Worm (Caenorhabditis elegans): ENCODE results near the gene T28H11.8.

DNA sequence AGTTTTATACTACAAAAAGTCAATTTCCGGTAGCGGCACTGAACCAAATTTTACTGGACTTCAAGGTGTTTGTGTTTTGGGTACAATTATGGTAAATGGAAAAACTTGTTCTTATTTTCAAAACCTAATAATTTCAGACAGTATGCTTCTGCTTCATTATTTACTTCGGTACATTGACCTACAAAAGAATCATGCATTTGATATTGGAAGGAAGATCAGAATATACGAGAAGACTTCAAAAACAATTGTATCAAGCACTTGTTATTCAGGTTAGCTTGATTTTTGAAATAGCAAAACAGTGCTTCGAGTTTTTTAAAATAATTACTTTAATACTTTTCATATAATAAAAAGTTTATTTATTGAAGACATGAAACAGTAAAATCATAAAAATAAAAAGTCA, 27.3 kb downstream of the T28H11.8 start:
- TF ChIP-seq nhr-6 (tag; optimal IDR thresholded peaks at IDR 0.05) = no peak
- no peak for TF ChIP-seq Y48G9A.11 (GFP tag; IDR thresholded peaks at IDR 0.05)
- no peak for TF ChIP-seq dmd-9 (GFP tag; IDR thresholded peaks at IDR 0.05)
- no peak for TF ChIP-seq ceh-20 (GFP tag; IDR thresholded peaks at IDR 0.05)
- no peak for TF ChIP-seq F49E8.2 (tag; optimal IDR thresholded peaks at IDR 0.05; ENCODE audit: borderline replicate concordance)

Data from whole organism, L4 larva.